Fruit fly (Drosophila melanogaster) whole organism, embryonic: Measurements from ENCODE around the gene Hsp83.
A peak's percentile ranks its signal among the peaks of the same experiment; 100 is the strongest.

ENCODE experiments used
- Atf-2 ChIP-seq: fragments of 200-800 bp; sonication (Bioruptor generic); optimal IDR thresholded peaks from 2 replicates; lab custom pipeline; 2016; ENCODE audit warnings: missing biosample characterization, missing genetic modification characterization
- B-H2 ChIP-seq: fragments of 200-800 bp; sonication (Bioruptor generic); optimal IDR thresholded peaks from 2 replicates; lab custom pipeline; 2018; ENCODE audit warnings: missing biosample characterization, mild to moderate bottlenecking, missing genetic modification characterization
- CG10979 ChIP-seq: fragments of 200-800 bp; sonication (Bioruptor generic); optimal IDR thresholded peaks from 2 replicates; lab custom pipeline; 2018; ENCODE audit warnings: missing biosample characterization, mild to moderate bottlenecking, missing genetic modification characterization, moderate library complexity
- CG11398 ChIP-seq: fragments of 200-800 bp; sonication (Bioruptor generic); optimal IDR thresholded peaks from 2 replicates; lab custom pipeline; 2016; ENCODE audit warnings: missing biosample characterization, missing genetic modification characterization
- CG12155 ChIP-seq: fragments of 200-800 bp; sonication (Bioruptor generic); optimal IDR thresholded peaks from 3 replicates; lab custom pipeline; 2016; ENCODE audit warnings: missing biosample characterization, missing genetic modification characterization
- CG12744 ChIP-seq: fragments of 200-800 bp; sonication (Bioruptor generic); optimal IDR thresholded peaks from 2 replicates; lab custom pipeline; 2016; ENCODE audit warnings: missing biosample characterization, missing genetic modification characterization
- CG13775 ChIP-seq: fragments of 200-800 bp; sonication (Bioruptor generic); optimal IDR thresholded peaks from 3 replicates; lab custom pipeline; 2017; ENCODE audit warnings: missing biosample characterization, mild to moderate bottlenecking, missing genetic modification characterization
- CG15269 ChIP-seq: fragments of 200-800 bp; sonication (Bioruptor generic); optimal IDR thresholded peaks from 2 replicates; lab custom pipeline; 2018; ENCODE audit warnings: missing biosample characterization, mild to moderate bottlenecking, missing genetic modification characterization, moderate library complexity
- CG18764 ChIP-seq: fragments of 200-800 bp; sonication (Bioruptor generic); optimal IDR thresholded peaks from 3 replicates; lab custom pipeline; 2016; ENCODE audit warnings: missing biosample characterization, missing genetic modification characterization
- CG2120 ChIP-seq: fragments of 200-800 bp; sonication (Bioruptor generic); optimal IDR thresholded peaks from 3 replicates; lab custom pipeline; 2016; ENCODE audit warnings: missing biosample characterization, missing genetic modification characterization
- CG2202 ChIP-seq: fragments of 200-800 bp; sonication (Bioruptor generic); optimal IDR thresholded peaks from 2 replicates; lab custom pipeline; 2018; ENCODE audit warnings: missing biosample characterization, mild to moderate bottlenecking, missing genetic modification characterization
- CG31224 ChIP-seq: fragments of 200-800 bp; sonication (Bioruptor generic); IDR thresholded peaks from 2 replicates; pipeline ENCODE4 v1.3.6; 2022; ENCODE audit warnings: missing biosample characterization, missing genetic modification characterization
- CG31441 ChIP-seq: fragments of 200-800 bp; sonication (Bioruptor generic); IDR thresholded peaks from 2 replicates; pipeline ENCODE4 v1.3.6; 2022; ENCODE audit warnings: missing biosample characterization, missing genetic modification characterization
- CG4617 ChIP-seq: fragments of 200-800 bp; sonication (Bioruptor generic); optimal IDR thresholded peaks from 3 replicates; lab custom pipeline; 2016; ENCODE audit warnings: missing biosample characterization, missing genetic modification characterization, borderline replicate concordance
- CG5245 ChIP-seq: fragments of 200-800 bp; sonication (Bioruptor generic); optimal IDR thresholded peaks from 3 replicates; lab custom pipeline; 2016; ENCODE audit warnings: missing biosample characterization, missing genetic modification characterization
- CG6175 ChIP-seq: fragments of 200-800 bp; sonication (Bioruptor generic); IDR thresholded peaks from 3 replicates; pipeline ENCODE4 v1.3.6; 2022; ENCODE audit warnings: missing biosample characterization, missing genetic modification characterization
- CG6654 ChIP-seq: fragments of 200-800 bp; sonication (Bioruptor generic); optimal IDR thresholded peaks from 2 replicates; lab custom pipeline; 2017; ENCODE audit warnings: missing biosample characterization, mild to moderate bottlenecking, missing genetic modification characterization
- CG7928 ChIP-seq: fragments of 200-800 bp; sonication (Bioruptor generic); optimal IDR thresholded peaks from 2 replicates; lab custom pipeline; 2017; ENCODE audit warnings: missing biosample characterization, mild to moderate bottlenecking, missing genetic modification characterization
- CG8765 ChIP-seq: fragments of 200-800 bp; sonication (Bioruptor generic); IDR thresholded peaks from 2 replicates; pipeline ENCODE4 v1.3.6; 2022; ENCODE audit warnings: missing biosample characterization, missing genetic modification characterization
- CrebB ChIP-seq: fragments of 200-800 bp; sonication (Bioruptor generic); optimal IDR thresholded peaks from 3 replicates; lab custom pipeline; 2018; ENCODE audit warnings: missing biosample characterization, mild to moderate bottlenecking, missing genetic modification characterization
- ERR ChIP-seq: fragments of 200-800 bp; sonication (Bioruptor generic); optimal IDR thresholded peaks from 2 replicates; lab custom pipeline; 2016; ENCODE audit warnings: missing biosample characterization, missing genetic modification characterization
- Fer2 ChIP-seq: fragments of 200-800 bp; sonication (Bioruptor generic); optimal IDR thresholded peaks from 2 replicates; lab custom pipeline; 2018; ENCODE audit warnings: missing biosample characterization, mild to moderate bottlenecking, missing genetic modification characterization, moderate library complexity
- Jarid2 ChIP-seq: fragments of 200-800 bp; sonication (Bioruptor generic); optimal IDR thresholded peaks from 3 replicates; lab custom pipeline; 2017; ENCODE audit warnings: mild to moderate bottlenecking, missing biosample characterization, missing genetic modification reagents, missing genetic modification characterization
- Lim3 ChIP-seq: fragments of 200-800 bp; sonication (Bioruptor generic); IDR thresholded peaks from 2 replicates; pipeline ENCODE4 v1.3.6; 2022; ENCODE audit warnings: missing biosample characterization, missing genetic modification characterization
- Oli ChIP-seq: fragments of 200-800 bp; sonication (Bioruptor generic); optimal IDR thresholded peaks from 2 replicates; lab custom pipeline; 2018; ENCODE audit warnings: missing biosample characterization, mild to moderate bottlenecking, missing genetic modification characterization, moderate library complexity
- Ptx1 ChIP-seq: fragments of 200-800 bp; sonication (Bioruptor generic); IDR thresholded peaks from 2 replicates; pipeline ENCODE4 v1.3.6; 2022; ENCODE audit warnings: missing biosample characterization, missing genetic modification characterization
- Rfx ChIP-seq: fragments of 200-800 bp; sonication (Bioruptor generic); IDR thresholded peaks from 2 replicates; pipeline ENCODE4 v1.3.6; 2022; ENCODE audit warnings: missing biosample characterization, missing genetic modification characterization
- Sry-δ ChIP-seq: fragments of 200-800 bp; sonication (Bioruptor generic); optimal IDR thresholded peaks from 2 replicates; lab custom pipeline; 2016; ENCODE audit warnings: missing biosample characterization, missing genetic modification characterization
- Ssrp ChIP-seq: fragments of 200-800 bp; sonication (Bioruptor generic); optimal IDR thresholded peaks from 2 replicates; lab custom pipeline; 2018; ENCODE audit warnings: missing biosample characterization, mild to moderate bottlenecking, missing genetic modification characterization, moderate library complexity
- btn ChIP-seq: fragments of 200-800 bp; sonication (Bioruptor generic); optimal IDR thresholded peaks from 2 replicates; lab custom pipeline; 2016; ENCODE audit warnings: missing biosample characterization, missing genetic modification characterization
- corto ChIP-seq: fragments of 200-800 bp; sonication (Bioruptor generic); optimal IDR thresholded peaks from 2 replicates; lab custom pipeline; 2016; ENCODE audit warnings: missing biosample characterization, mild to moderate bottlenecking, missing genetic modification characterization, moderate library complexity
- cwo ChIP-seq: fragments of 200-800 bp; sonication (Bioruptor generic); optimal IDR thresholded peaks from 3 replicates; lab custom pipeline; 2017; ENCODE audit warnings: missing biosample characterization, missing genetic modification characterization, mild to moderate bottlenecking, moderate library complexity, missing genetic modification reagents
- danr ChIP-seq: fragments of 200-800 bp; sonication (Bioruptor generic); IDR thresholded peaks from 2 replicates; pipeline ENCODE4 v1.3.6; 2022; ENCODE audit warnings: missing biosample characterization, missing genetic modification characterization
- fu2 ChIP-seq: fragments of 200-800 bp; sonication (Bioruptor generic); optimal IDR thresholded peaks from 2 replicates; lab custom pipeline; 2016; ENCODE audit warnings: missing biosample characterization, missing genetic modification characterization
- grau ChIP-seq: fragments of 200-800 bp; optimal IDR thresholded peaks from 3 replicates; lab custom pipeline; 2019; ENCODE audit warnings: missing biosample characterization, mild to moderate bottlenecking, missing genetic modification characterization, moderate library complexity
- h ChIP-seq: fragments of >200 bp; optimal IDR thresholded peaks from 2 replicates; lab custom pipeline; 2017
- hth ChIP-seq: fragments of >200 bp; optimal IDR thresholded peaks from 2 replicates; lab custom pipeline; 2017; ENCODE audit warnings: inconsistent platforms
- inv ChIP-seq: fragments of 200-800 bp; sonication (Bioruptor generic); IDR thresholded peaks from 2 replicates; pipeline ENCODE4 v1.3.6; 2022; ENCODE audit warnings: missing biosample characterization, missing genetic modification characterization; ENCODE audit not compliant: partially characterized antibody
- mld ChIP-seq: fragments of 200-800 bp; sonication (Bioruptor generic); IDR thresholded peaks from 3 replicates; pipeline ENCODE4 v1.3.6; 2022; ENCODE audit warnings: missing biosample characterization, missing genetic modification characterization; ENCODE audit not compliant: partially characterized antibody
- odd ChIP-seq: fragments of 200-800 bp; sonication (Bioruptor generic); optimal IDR thresholded peaks from 2 replicates; lab custom pipeline; 2017; ENCODE audit warnings: missing biosample characterization, mild to moderate bottlenecking, missing genetic modification characterization
- rib ChIP-seq: fragments of 200-800 bp; sonication (Bioruptor generic); IDR thresholded peaks from 2 replicates; pipeline ENCODE4 v1.3.6; 2022; ENCODE audit warnings: missing biosample characterization, missing genetic modification characterization
- run ChIP-seq: fragments of 200-800 bp; sonication (Bioruptor generic); optimal IDR thresholded peaks from 3 replicates; lab custom pipeline; 2018; ENCODE audit warnings: missing biosample characterization, mild to moderate bottlenecking, missing genetic modification characterization
- seq ChIP-seq: fragments of 200-800 bp; sonication (Bioruptor generic); IDR thresholded peaks from 2 replicates; pipeline ENCODE4 v1.3.6; 2022; ENCODE audit warnings: missing biosample characterization, missing genetic modification characterization
- sima ChIP-seq: fragments of 200-800 bp; sonication (Bioruptor generic); optimal IDR thresholded peaks from 2 replicates; lab custom pipeline; 2016; ENCODE audit warnings: missing biosample characterization, missing genetic modification characterization
- slou ChIP-seq: fragments of 200-800 bp; sonication (Bioruptor generic); optimal IDR thresholded peaks from 3 replicates; lab custom pipeline; 2016; ENCODE audit warnings: missing biosample characterization, missing genetic modification characterization
- sna ChIP-seq: fragments of 200-800 bp; sonication (Bioruptor generic); IDR thresholded peaks from 2 replicates; pipeline ENCODE4 v1.3.6; 2022; ENCODE audit warnings: missing biosample characterization, missing genetic modification characterization; ENCODE audit not compliant: partially characterized antibody
- stc ChIP-seq: fragments of 200-800 bp; sonication (Bioruptor generic); IDR thresholded peaks from 2 replicates; pipeline ENCODE4 v1.3.6; 2022; ENCODE audit warnings: missing biosample characterization, missing genetic modification characterization
- stwl ChIP-seq: fragments of 200-800 bp; sonication (Bioruptor generic); optimal IDR thresholded peaks from 3 replicates; lab custom pipeline; 2018; ENCODE audit warnings: missing biosample characterization, mild to moderate bottlenecking, missing genetic modification characterization, moderate library complexity
- zen ChIP-seq: fragments of 200-800 bp; sonication (Bioruptor generic); optimal IDR thresholded peaks from 3 replicates; lab custom pipeline; 2018; ENCODE audit warnings: missing biosample characterization, mild to moderate bottlenecking, missing genetic modification characterization, moderate library complexity

Hsp83 gene

DNA sequence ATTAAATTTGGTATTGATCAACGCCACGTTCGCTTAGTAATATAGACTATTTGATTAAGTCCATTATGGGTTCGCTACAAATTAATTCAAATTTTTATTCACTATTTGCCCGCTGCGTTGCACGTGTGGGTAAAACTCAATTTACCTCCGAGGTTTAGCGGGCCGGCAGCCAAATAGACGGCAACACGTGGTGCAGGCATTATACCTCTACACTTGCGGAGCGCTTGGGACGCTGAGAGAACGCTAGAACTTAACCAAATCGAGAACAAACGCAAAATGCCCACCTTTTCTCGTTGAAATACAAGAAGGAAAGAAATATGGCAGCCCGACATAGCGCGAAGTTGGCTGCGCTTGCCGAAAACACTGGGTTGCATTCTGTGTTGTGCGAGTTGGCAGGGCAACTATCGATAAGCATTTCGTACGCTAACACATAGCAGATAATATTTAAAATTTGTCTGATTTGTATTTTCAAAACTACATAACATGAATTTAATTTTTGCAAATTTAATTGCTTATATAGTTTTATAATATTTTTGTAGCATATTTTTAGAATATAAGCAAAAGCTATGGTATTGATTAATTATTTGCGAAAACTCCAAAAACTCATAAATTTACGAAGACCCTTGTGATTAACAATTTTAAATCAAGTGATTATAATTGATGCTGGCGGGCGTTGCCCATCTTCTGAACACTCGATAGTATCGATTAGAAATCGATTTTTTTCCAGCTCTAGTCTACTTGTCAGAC lies 30.0 kb downstream of the Hsp83 start, which contains the start of the genes RpL28 and eIF1 (continued):
- TF ChIP-seq CG31441 (GFP tag; lab: Robert Waterston, UW) (peak; percentile 89), sima (GFP tag; lab: Kevin White, UChicago) (peak; percentile 46), Oli (peak; percentile 13), CG2120 (GFP tag; lab: Kevin White, UChicago) (peak; percentile 77), grau (tag; lab: Kevin White, UChicago) (peak; percentile 83), Rfx (GFP tag; lab: Robert Waterston, UW) (peak; percentile 94), B-H2 (GFP tag; lab: Kevin White, UChicago) (peak; percentile 97), rib (GFP tag; lab: Robert Waterston, UW) (0 out of 2 replicates have a peak, but pooled peaks have one; percentile 28), danr (0 out of 2 replicates have a peak, but pooled peaks have one; percentile 28), h (lab: Kevin White, UChicago) (no peak), fu2 (GFP tag; lab: Kevin White, UChicago) (peak; percentile 81), zen (tag; lab: Kevin White, UChicago) (peak; percentile 88), CG12744 (peak; percentile 81), CG18764 (peak; percentile 88), CG4617 (peak; percentile 88), seq (GFP tag; lab: Robert Waterston, UW) (peak; percentile 61; the same call in 1 of the 2 replicates), CG10979 (tag; lab: Kevin White, UChicago) (peak; percentile 71), Fer2 (peak; percentile 82), stwl (tag; lab: Kevin White, UChicago) (peak; percentile 60), CG5245 (GFP tag; lab: Kevin White, UChicago) (peak; percentile 83), Jarid2 (GFP tag; lab: Kevin White, UChicago) (peak; percentile 78), CG11398 (peak; percentile 92), Ssrp (tag; lab: Kevin White, UChicago) (peak; percentile 77), sna (GFP tag; lab: Robert Waterston, UW) (peak; percentile 73), btn (GFP tag; lab: Kevin White, UChicago) (peak; percentile 79), odd (GFP tag; lab: Kevin White, UChicago) (peak; percentile 95), ERR (GFP tag; lab: Kevin White, UChicago) (peak; percentile 60), cwo (GFP tag; lab: Kevin White, UChicago) (peak; percentile 69), stc (GFP tag; lab: Robert Waterston, UW) (peak; percentile 79), corto (GFP tag; lab: Kevin White, UChicago) (peak; percentile 40), mld (GFP tag; lab: Robert Waterston, UW) (0 out of 3 replicates have a peak, but pooled peaks have one; percentile 39), Atf-2 (GFP tag; lab: Kevin White, UChicago) (peak; percentile 81), CG12155 (peak; percentile 83), CG2202 (tag; lab: Kevin White, UChicago) (peak; percentile 85), CG6175 (GFP tag; lab: Robert Waterston, UW) (peak; percentile 83; the same call in 2 of the 3 replicates), CG7928 (peak; percentile 73), slou (peak; percentile 91), CG6654 (peak; percentile 84), CG15269 (tag; lab: Kevin White, UChicago) (peak; percentile 56), Sry-δ (peak; percentile 89), CrebB (peak; percentile 90), CG13775 (GFP tag; lab: Kevin White, UChicago) (peak; percentile 98), Lim3 (GFP tag; lab: Robert Waterston, UW) (no peak), CG31224 (GFP tag; lab: Robert Waterston, UW) (peak; percentile 76), Ptx1 (GFP tag; lab: Robert Waterston, UW) (peak; percentile 86), inv (peak; percentile 72), run (tag; lab: Kevin White, UChicago) (peak; percentile 54), CG8765 (GFP tag; lab: Robert Waterston, UW) (peak; percentile 54), hth (lab: Kevin White, UChicago) (no peak)
